Fruit fly (Drosophila melanogaster): ENCODE results near the gene HDAC6.

The HDAC6 gene

dm6 chrX:15333066-15333874 lies at the start of gene HDAC6, which contains the start of gene CG9114:
Gene HDAC6 (plus strand): TSS chrX:15333310.
Gene CG9114 (minus strand): TSS chrX:15333154.
- TF ChIP-seq CG17801 (GFP tag; optimal IDR thresholded peaks at IDR 0.05; ENCODE audit: partially characterized antibody) = no peak

- no peak for TF ChIP-seq CG17801 (GFP tag; optimal IDR thresholded peaks at IDR 0.05; ENCODE audit: partially characterized antibody)
These were observed 40.3 kb upstream of the HDAC6 start, which contains the start of gene CG5877 for dm6 chrX:15292794-15293193. Gene CG5877 (plus strand): TSS chrX:15293031.

dm6 chrX:15296969-15297816 lies 35.9 kb upstream of the HDAC6 start, which contains the start of gene gce:
Gene gce (plus strand): TSS chrX:15297766.
- no peak for TF ChIP-seq CG17801 (GFP tag; optimal IDR thresholded peaks at IDR 0.05; ENCODE audit: partially characterized antibody)

- no peak for TF ChIP-seq CG17801 (GFP tag; optimal IDR thresholded peaks at IDR 0.05; ENCODE audit: partially characterized antibody)
These were observed 35.2 kb upstream of the HDAC6 start for dm6 chrX:15297963-15298297.

dm6 chrX:15298298-15299069 lies 34.6 kb upstream of the HDAC6 start:
- TF ChIP-seq CG17801 (GFP tag; optimal IDR thresholded peaks at IDR 0.05; ENCODE audit: partially characterized antibody) = peak; percentile 96

dm6 chrX:15299927-15300740 lies 33.0 kb upstream of the HDAC6 start:
- TF ChIP-seq CG17801 (GFP tag; optimal IDR thresholded peaks at IDR 0.05; ENCODE audit: partially characterized antibody) = no peak

dm6 chrX:15301175-15301574 lies 31.9 kb upstream of the HDAC6 start:
- TF ChIP-seq CG17801 (GFP tag; optimal IDR thresholded peaks at IDR 0.05; ENCODE audit: partially characterized antibody) = peak; percentile 53

dm6 chrX:15303176-15304115 lies 29.7 kb upstream of the HDAC6 start:
- peak; percentile 96 for TF ChIP-seq CG17801 (GFP tag; optimal IDR thresholded peaks at IDR 0.05; ENCODE audit: partially characterized antibody)

dm6 chrX:15304211-15304610 lies 28.9 kb upstream of the HDAC6 start:
- no peak for TF ChIP-seq CG17801 (GFP tag; optimal IDR thresholded peaks at IDR 0.05; ENCODE audit: partially characterized antibody)

dm6 chrX:15305975-15306909 lies 26.9 kb upstream of the HDAC6 start:
- TF ChIP-seq CG17801 (GFP tag; optimal IDR thresholded peaks at IDR 0.05; ENCODE audit: partially characterized antibody) = peak; percentile 59

- no peak for TF ChIP-seq CG17801 (GFP tag; optimal IDR thresholded peaks at IDR 0.05; ENCODE audit: partially characterized antibody)
These were observed 25.5 kb upstream of the HDAC6 start for dm6 chrX:15307485-15308138.
